Worm (Caenorhabditis elegans) whole organism, L4/young adult: ENCODE measurements around the gene T06E4.5.

Experiments
- W03F9.2 ChIP-seq: fragments of 150-350 bp; optimal IDR thresholded peaks from 2 replicates; lab custom pipeline; 2014; ENCODE audit warnings: missing biosample characterization, missing genetic modification characterization
- dao-5 ChIP-seq: sonication (generic microtip); optimal IDR thresholded peaks from 2 replicates; lab custom pipeline; 2016; ENCODE audit warnings: missing genotype, missing genetic modification characterization, moderate library complexity, missing compliant biosample characterization
- him-1 ChIP-seq: sonication (generic microtip); optimal IDR thresholded peaks from 2 replicates; lab custom pipeline; 2016; ENCODE audit warnings: missing genotype, missing genetic modification reagents, missing genetic modification characterization, missing compliant biosample characterization

DNA sequence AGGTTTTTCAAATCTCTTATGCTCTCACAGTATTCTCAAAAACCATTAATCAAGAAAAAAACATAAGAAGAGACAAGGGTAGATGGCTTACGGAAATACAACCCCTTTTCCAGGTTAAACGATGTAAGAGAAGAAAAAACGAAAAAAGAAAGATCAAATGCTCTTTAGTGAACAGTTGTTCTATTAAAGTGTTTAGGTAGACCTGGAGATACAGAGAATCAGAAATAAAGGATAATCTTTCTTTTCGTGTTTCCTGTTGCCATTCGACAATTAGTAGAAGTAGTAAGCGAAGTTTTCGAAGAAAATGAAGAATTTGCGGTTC, 47.8 kb upstream of the T06E4.5 start, which contains the start of gene K09G1.1:
- no peak for TF ChIP-seq him-1 (tag; lab: Kevin White, UChicago)
- no peak for TF ChIP-seq W03F9.2 (tag; lab: Kevin White, UChicago)
- no peak for TF ChIP-seq dao-5 (tag; lab: Kevin White, UChicago)
